Fruit fly (Drosophila melanogaster): ENCODE results near the gene Smr.
A peak's percentile ranks its signal among the peaks of the same experiment; 100 is the strongest.

Gene Smr

DNA sequence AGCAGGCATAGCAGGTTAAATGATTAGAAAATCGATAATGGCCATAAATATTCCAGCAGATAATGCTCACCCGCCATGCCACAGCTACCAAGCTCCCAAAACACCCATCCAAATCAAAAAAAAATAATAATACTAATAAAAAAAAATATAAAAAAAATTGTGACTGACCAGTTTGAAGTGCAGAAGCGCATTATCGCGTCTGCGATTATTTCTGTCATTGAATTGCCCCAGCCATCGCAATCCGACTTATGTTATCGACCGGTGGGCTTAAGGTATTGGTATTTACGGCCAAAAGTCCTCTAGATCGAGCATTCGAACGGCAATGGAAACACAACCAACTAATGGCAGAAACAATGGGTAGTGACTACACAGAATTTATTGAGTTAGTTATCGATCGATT lies 9.9 kb downstream of the Smr start:
- TF ChIP-seq vfl (GFP tag; optimal IDR thresholded peaks at IDR 0.05), result no peak
- 0 out of 4 replicates have a peak, but pooled peaks have one; percentile 30 for TF ChIP-seq chinmo (GFP tag; IDR thresholded peaks at IDR 0.05; ENCODE audit: partially characterized antibody)
- no peak for TF ChIP-seq Bteb2 (GFP tag; optimal IDR thresholded peaks at IDR 0.05)
- peak; percentile 6 for TF ChIP-seq lbe (GFP tag; optimal IDR thresholded peaks at IDR 0.05)
- TF ChIP-seq exex (tag; optimal IDR thresholded peaks at IDR 0.05), result peak; percentile 55
- TF ChIP-seq GATAe (GFP tag; conservative IDR thresholded peaks at IDR 0.05), result peak; percentile 53
- peak; percentile 26 for TF ChIP-seq sd (tag; optimal IDR thresholded peaks at IDR 0.05)
- no peak for TF ChIP-seq Atf-2 (GFP tag; optimal IDR thresholded peaks at IDR 0.05)
- TF ChIP-seq CG17359 (tag; optimal IDR thresholded peaks at IDR 0.05), result peak; percentile 22
- TF ChIP-seq CG3995 (GFP tag; optimal IDR thresholded peaks at IDR 0.05), result no peak

dm6 chrX:12731077-12731476 lies 11.3 kb downstream of the Smr start:
- TF ChIP-seq CG12104 (GFP tag; optimal IDR thresholded peaks at IDR 0.05) (no peak), CG4707 (GFP tag; optimal IDR thresholded peaks at IDR 0.05) (no peak), CG11504 (tag; optimal IDR thresholded peaks at IDR 0.05) (peak; percentile 66), chn (GFP tag; optimal IDR thresholded peaks at IDR 0.05) (no peak), Usf (GFP tag; optimal IDR thresholded peaks at IDR 0.05) (no peak), knrl (GFP tag; IDR thresholded peaks at IDR 0.05; ENCODE audit: partially characterized antibody) (no peak), CG13123 (GFP tag; optimal IDR thresholded peaks at IDR 0.05) (no peak), psq (GFP tag; optimal IDR thresholded peaks at IDR 0.05) (no peak), Dfd (GFP tag; optimal IDR thresholded peaks at IDR 0.05) (peak in 1 of 2 experiments; percentile 84), ERR (GFP tag; optimal IDR thresholded peaks at IDR 0.05) (no peak), CG18262 (tag; optimal IDR thresholded peaks at IDR 0.05) (no peak), NC2β (GFP tag; optimal IDR thresholded peaks at IDR 0.05) (no peak), CG4360 (GFP tag; IDR thresholded peaks at IDR 0.05) (peak; percentile 94), CG5180 (GFP tag; optimal IDR thresholded peaks at IDR 0.05) (peak; percentile 70), odd (GFP tag; optimal IDR thresholded peaks at IDR 0.05) (no peak), fru (optimal IDR thresholded peaks at IDR 0.05) (no peak), pfk (GFP tag; optimal IDR thresholded peaks at IDR 0.05) (no peak), CG31224 (GFP tag; IDR thresholded peaks at IDR 0.05) (no peak)

DNA sequence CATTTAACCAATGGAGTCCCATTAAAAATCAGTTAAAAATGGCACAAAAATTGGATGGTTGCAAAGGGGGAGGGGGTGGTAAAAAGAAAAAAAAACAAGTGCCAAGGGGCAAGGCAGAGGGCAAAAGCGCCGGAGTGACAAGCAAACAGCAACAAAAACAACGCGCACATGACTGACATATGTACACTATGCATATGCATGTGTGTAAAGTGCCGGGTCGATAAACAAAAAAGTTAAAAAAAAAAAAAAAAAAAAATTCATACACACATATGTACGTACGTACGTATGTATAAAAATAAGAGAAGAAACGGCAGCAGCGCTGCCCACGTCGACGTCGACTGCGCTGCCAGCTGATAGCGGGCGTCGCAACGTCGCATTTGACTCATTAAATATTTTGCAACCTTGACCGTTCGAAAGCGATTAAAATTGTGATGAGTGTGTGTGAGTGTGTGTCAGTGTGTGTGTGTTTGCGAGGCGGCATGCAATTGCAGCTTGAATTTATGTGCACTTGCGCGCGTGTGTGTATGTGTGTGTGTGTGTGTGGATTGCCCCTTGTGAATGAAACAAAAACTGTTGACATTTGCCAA lies 14.7 kb downstream of the Smr start:
- TF ChIP-seq CG32772 (GFP tag; IDR thresholded peaks at IDR 0.05) (peak; percentile 30; the same call in 1 of the 2 replicates), ewg (GFP tag; optimal IDR thresholded peaks at IDR 0.05) (no peak), E2f2 (GFP tag; IDR thresholded peaks at IDR 0.05) (no peak), chinmo (GFP tag; IDR thresholded peaks at IDR 0.05; ENCODE audit: partially characterized antibody) (peak; percentile 70; the same call in 2 of the 4 replicates), CG8089 (GFP tag; optimal IDR thresholded peaks at IDR 0.05) (no peak), pb (GFP tag; optimal IDR thresholded peaks at IDR 0.05) (no peak), CG4707 (GFP tag; optimal IDR thresholded peaks at IDR 0.05) (no peak), CG15696 (tag; optimal IDR thresholded peaks at IDR 0.05) (no peak), CG4328 (GFP tag; optimal IDR thresholded peaks at IDR 0.05) (no peak), CG6791 (GFP tag; IDR thresholded peaks at IDR 0.05; ENCODE audit: partially characterized antibody) (no peak), TFAM (GFP tag; optimal IDR thresholded peaks at IDR 0.05) (no peak), bab2 (GFP tag; optimal IDR thresholded peaks at IDR 0.05) (no peak), CG11504 (tag; optimal IDR thresholded peaks at IDR 0.05) (no peak), ranshi (GFP tag; IDR thresholded peaks at IDR 0.05) (no peak), Drgx (GFP tag; IDR thresholded peaks at IDR 0.05) (peak; percentile 34; the same call in 1 of the 2 replicates), tin (GFP tag; optimal IDR thresholded peaks at IDR 0.05) (no peak), dmrt99B (tag; optimal IDR thresholded peaks at IDR 0.05) (no peak), CG14050 (GFP tag; IDR thresholded peaks at IDR 0.05) (no peak), sob (GFP tag; IDR thresholded peaks at IDR 0.05) (no peak), disco-r (GFP tag; optimal IDR thresholded peaks at IDR 0.05) (no peak), CG11695 (GFP tag; IDR thresholded peaks at IDR 0.05) (no peak), CG10565 (GFP tag; optimal IDR thresholded peaks at IDR 0.05) (no peak), Usf (GFP tag; optimal IDR thresholded peaks at IDR 0.05) (no peak), CG6175 (GFP tag; IDR thresholded peaks at IDR 0.05) (no peak), CG43689 (GFP tag; IDR thresholded peaks at IDR 0.05) (no peak)
